Fruit fly (Drosophila melanogaster) whole organism, embryonic: Measurements from ENCODE around the gene CG14646.

Experiments
- CG10209 ChIP-seq: fragments of 200-800 bp; sonication (Bioruptor generic); optimal IDR thresholded peaks from 3 replicates; lab custom pipeline; 2017; ENCODE audit warnings: missing biosample characterization, mild to moderate bottlenecking, missing genetic modification characterization, missing genetic modification reagents
- CG10267 ChIP-seq: fragments of 200-800 bp; sonication (Bioruptor generic); optimal IDR thresholded peaks from 2 replicates; lab custom pipeline; 2018; ENCODE audit warnings: missing biosample characterization, mild to moderate bottlenecking, missing genetic modification characterization, moderate library complexity
- CG10366 ChIP-seq: fragments of 200-800 bp; sonication (Bioruptor generic); IDR thresholded peaks from 2 replicates; pipeline ENCODE4 v1.3.6; 2022; ENCODE audit warnings: missing biosample characterization, missing genetic modification characterization
- CG10431 ChIP-seq: fragments of 200-800 bp; sonication (Bioruptor generic); optimal IDR thresholded peaks from 3 replicates; lab custom pipeline; 2018; ENCODE audit warnings: missing biosample characterization, mild to moderate bottlenecking, missing genetic modification characterization
- CG11398 ChIP-seq: fragments of 200-800 bp; sonication (Bioruptor generic); optimal IDR thresholded peaks from 2 replicates; lab custom pipeline; 2016; ENCODE audit warnings: missing biosample characterization, missing genetic modification characterization
- CG12391 ChIP-seq: fragments of 200-800 bp; sonication (Bioruptor generic); optimal IDR thresholded peaks from 3 replicates; lab custom pipeline; 2018; ENCODE audit warnings: missing biosample characterization, mild to moderate bottlenecking, missing genetic modification characterization, moderate library complexity
- CG13287 ChIP-seq: fragments of 200-800 bp; sonication (Bioruptor generic); IDR thresholded peaks from 2 replicates; pipeline ENCODE4 v1.3.6; 2022; ENCODE audit warnings: missing biosample characterization, missing genetic modification characterization; ENCODE audit not compliant: partially characterized antibody
- CG13424 ChIP-seq: fragments of 200-800 bp; sonication (Bioruptor generic); optimal IDR thresholded peaks from 2 replicates; lab custom pipeline; 2019; ENCODE audit warnings: missing biosample characterization, mild to moderate bottlenecking, missing genetic modification characterization, moderate library complexity
- CG18599 ChIP-seq: fragments of 200-800 bp; sonication (Bioruptor generic); optimal IDR thresholded peaks from 3 replicates; lab custom pipeline; 2017; ENCODE audit warnings: missing biosample characterization, missing genetic modification characterization, mild to moderate bottlenecking, moderate library complexity, missing genetic modification reagents
- CG30403 ChIP-seq: fragments of 200-800 bp; sonication (Bioruptor generic); optimal IDR thresholded peaks from 3 replicates; lab custom pipeline; 2016; ENCODE audit warnings: missing biosample characterization, missing genetic modification characterization
- CG34224 ChIP-seq: fragments of 200-800 bp; sonication (Bioruptor generic); IDR thresholded peaks from 3 replicates; pipeline ENCODE4 v1.3.6; 2022; ENCODE audit warnings: missing biosample characterization, missing genetic modification characterization; ENCODE audit not compliant: partially characterized antibody
- CG34422 ChIP-seq: fragments of 200-800 bp; sonication (Bioruptor generic); IDR thresholded peaks from 3 replicates; pipeline ENCODE4 v1.3.6; 2022; ENCODE audit warnings: missing biosample characterization, missing genetic modification characterization
- CG8290 ChIP-seq, 3 experiments: fragments of 200-800 bp; sonication (Bioruptor generic); optimal IDR thresholded peaks; 2 replicates each; lab custom pipeline; 2016 to 2019; ENCODE audit warnings: missing biosample characterization in 3 of 3, missing genetic modification characterization in 3 of 3, mild to moderate bottlenecking in 2 of 3, moderate library complexity in 1 of 3
- CG8944 ChIP-seq: fragments of 200-800 bp; sonication (Bioruptor generic); optimal IDR thresholded peaks from 3 replicates; lab custom pipeline; 2016; ENCODE audit warnings: missing biosample characterization, missing genetic modification characterization
- CG9215 ChIP-seq: fragments of 200-800 bp; sonication (Bioruptor generic); IDR thresholded peaks from 2 replicates; pipeline ENCODE4 v1.3.6; 2022; ENCODE audit warnings: missing biosample characterization, missing genetic modification characterization
- CG9609 ChIP-seq: fragments of 200-800 bp; sonication (Bioruptor generic); optimal IDR thresholded peaks from 3 replicates; lab custom pipeline; 2016; ENCODE audit warnings: missing biosample characterization, missing genetic modification characterization
- CHES-1-like ChIP-seq: fragments of 200-800 bp; sonication (Bioruptor generic); optimal IDR thresholded peaks from 2 replicates; lab custom pipeline; 2016; ENCODE audit warnings: missing biosample characterization, missing genetic modification characterization
- CrebB ChIP-seq: fragments of 200-800 bp; sonication (Bioruptor generic); optimal IDR thresholded peaks from 3 replicates; lab custom pipeline; 2018; ENCODE audit warnings: missing biosample characterization, mild to moderate bottlenecking, missing genetic modification characterization
- Dek ChIP-seq: fragments of 200-800 bp; sonication (Bioruptor generic); optimal IDR thresholded peaks from 3 replicates; lab custom pipeline; 2019; ENCODE audit warnings: missing biosample characterization, mild to moderate bottlenecking, missing genetic modification characterization, moderate library complexity
- Doc2 ChIP-seq: fragments of 200-800 bp; sonication (Bioruptor generic); IDR thresholded peaks from 2 replicates; pipeline ENCODE4 v1.3.6; 2022; ENCODE audit warnings: missing biosample characterization, missing genetic modification characterization
- Eip74EF ChIP-seq, 2 experiments: fragments of 200-800 bp in 1 of 2; fragments of >200 bp in 1 of 2; sonication (Bioruptor generic) in 1 of 2; optimal IDR thresholded peaks; 2 replicates each; lab custom pipeline; 2017 to 2019; ENCODE audit warnings: missing biosample characterization in 2 of 2, missing genetic modification characterization in 2 of 2, mild to moderate bottlenecking in 1 of 2, moderate library complexity in 1 of 2
- Fer1 ChIP-seq: fragments of 200-800 bp; sonication (Bioruptor generic); optimal IDR thresholded peaks from 2 replicates; lab custom pipeline; 2017; ENCODE audit warnings: missing biosample characterization, mild to moderate bottlenecking, missing genetic modification characterization
- HLH3B ChIP-seq: fragments of 200-800 bp; sonication (Bioruptor generic); IDR thresholded peaks from 2 replicates; pipeline ENCODE4 v1.3.6; 2022; ENCODE audit warnings: missing biosample characterization, missing genetic modification characterization
- MESR4 ChIP-seq: fragments of 200-800 bp; sonication (Bioruptor generic); optimal IDR thresholded peaks from 2 replicates; lab custom pipeline; 2018; ENCODE audit warnings: missing biosample characterization, mild to moderate bottlenecking, missing genetic modification characterization, moderate library complexity
- Meics ChIP-seq: fragments of 200-800 bp; sonication (Bioruptor generic); optimal IDR thresholded peaks from 2 replicates; lab custom pipeline; 2017; ENCODE audit warnings: missing biosample characterization, mild to moderate bottlenecking, missing genetic modification characterization
- NfI ChIP-seq: fragments of 200-800 bp; sonication (Bioruptor generic); optimal IDR thresholded peaks from 3 replicates; lab custom pipeline; 2018; ENCODE audit warnings: missing biosample characterization, mild to moderate bottlenecking, missing genetic modification characterization, moderate library complexity
- Oli ChIP-seq: fragments of 200-800 bp; sonication (Bioruptor generic); optimal IDR thresholded peaks from 2 replicates; lab custom pipeline; 2018; ENCODE audit warnings: missing biosample characterization, mild to moderate bottlenecking, missing genetic modification characterization, moderate library complexity
- Rx ChIP-seq: fragments of 200-800 bp; sonication (Bioruptor generic); IDR thresholded peaks from 2 replicates; pipeline ENCODE4 v1.3.6; 2022; ENCODE audit warnings: missing biosample characterization, missing genetic modification characterization
- Sry-β ChIP-seq: fragments of 200-800 bp; sonication (Bioruptor generic); optimal IDR thresholded peaks from 2 replicates; lab custom pipeline; 2018; ENCODE audit warnings: missing biosample characterization, mild to moderate bottlenecking, missing genetic modification characterization, moderate library complexity
- ash1 ChIP-seq: fragments of 200-800 bp; sonication (Bioruptor generic); optimal IDR thresholded peaks from 2 replicates; lab custom pipeline; 2018; ENCODE audit warnings: missing biosample characterization, mild to moderate bottlenecking, missing genetic modification characterization
- br ChIP-seq: fragments of >200 bp; optimal IDR thresholded peaks from 2 replicates; lab custom pipeline; 2017
- cg ChIP-seq: fragments of 200-800 bp; sonication (Bioruptor generic); optimal IDR thresholded peaks from 3 replicates; lab custom pipeline; 2019; ENCODE audit warnings: missing biosample characterization, mild to moderate bottlenecking, missing genetic modification characterization, moderate library complexity
- crp ChIP-seq, 2 experiments: fragments of 200-800 bp; sonication (Bioruptor generic); optimal IDR thresholded peaks; 2 replicates in 1 of 2; 3 replicates in 1 of 2; lab custom pipeline; 2017; ENCODE audit warnings: missing biosample characterization in 2 of 2, missing genetic modification characterization in 2 of 2, mild to moderate bottlenecking in 1 of 2, moderate library complexity in 1 of 2
- dysf ChIP-seq: fragments of 200-800 bp; sonication (Bioruptor generic); IDR thresholded peaks from 3 replicates; pipeline ENCODE4 v1.3.6; 2022; ENCODE audit warnings: missing biosample characterization, missing genetic modification characterization
- eve ChIP-seq, 2 experiments: fragments of >200 bp; optimal IDR thresholded peaks; 2 replicates each; lab custom pipeline; 2017; ENCODE audit warnings: missing biosample characterization in 2 of 2, missing genetic modification characterization in 2 of 2
- gcm ChIP-seq: fragments of 200-800 bp; sonication (Bioruptor generic); optimal IDR thresholded peaks from 2 replicates; lab custom pipeline; 2019; ENCODE audit warnings: missing biosample characterization, mild to moderate bottlenecking, missing genetic modification characterization, moderate library complexity
- gfzf ChIP-seq: fragments of 200-800 bp; sonication (Bioruptor generic); optimal IDR thresholded peaks from 2 replicates; lab custom pipeline; 2016; ENCODE audit warnings: missing biosample characterization, mild to moderate bottlenecking, missing genetic modification characterization, moderate library complexity
- gsb ChIP-seq: fragments of 200-800 bp; sonication (Bioruptor generic); IDR thresholded peaks from 2 replicates; pipeline ENCODE4 v1.3.6; 2022; ENCODE audit warnings: missing biosample characterization, missing genetic modification characterization
- ham ChIP-seq: fragments of 200-800 bp; sonication (Bioruptor generic); IDR thresholded peaks from 2 replicates; pipeline ENCODE4 v1.3.6; 2022; ENCODE audit warnings: missing biosample characterization, missing genetic modification characterization
- hkb ChIP-seq, 2 experiments: fragments of 200-800 bp in 1 of 2; fragments of >200 bp in 1 of 2; sonication (Bioruptor generic) in 1 of 2; IDR thresholded peaks in 1 of 2; optimal IDR thresholded peaks in 1 of 2; 2 replicates each; pipeline versions ENCODE4 v1.3.6 to Lab custom; 2017 to 2022; ENCODE audit warnings: missing biosample characterization in 1 of 2, missing genetic modification characterization in 1 of 2
- kay ChIP-seq: fragments of 200-800 bp; sonication (Bioruptor generic); optimal IDR thresholded peaks from 2 replicates; lab custom pipeline; 2016; ENCODE audit warnings: missing biosample characterization, missing genetic modification characterization
- mirr ChIP-seq: fragments of 200-800 bp; sonication (Bioruptor generic); optimal IDR thresholded peaks from 3 replicates; lab custom pipeline; 2018; ENCODE audit warnings: missing biosample characterization, mild to moderate bottlenecking, missing genetic modification characterization
- nmo ChIP-seq: fragments of 200-800 bp; sonication (Bioruptor generic); optimal IDR thresholded peaks from 2 replicates; lab custom pipeline; 2018; ENCODE audit warnings: missing biosample characterization, mild to moderate bottlenecking, missing genetic modification characterization, moderate library complexity
- peb ChIP-seq: fragments of 200-800 bp; sonication (Bioruptor generic); IDR thresholded peaks from 2 replicates; pipeline ENCODE4 v1.3.6; 2022; ENCODE audit warnings: missing biosample characterization, missing genetic modification characterization
- pros ChIP-seq: fragments of 200-800 bp; sonication (Bioruptor generic); optimal IDR thresholded peaks from 3 replicates; lab custom pipeline; 2019; ENCODE audit warnings: missing biosample characterization, mild to moderate bottlenecking, missing genetic modification characterization, moderate library complexity
- sens-2 ChIP-seq: fragments of 200-800 bp; sonication (Bioruptor generic); IDR thresholded peaks from 2 replicates; pipeline ENCODE4 v1.3.6; 2022; ENCODE audit warnings: missing biosample characterization, missing genetic modification characterization
- sisA ChIP-seq: fragments of 200-800 bp; sonication (Bioruptor generic); IDR thresholded peaks from 2 replicates; pipeline ENCODE4 v1.3.6; 2022; ENCODE audit warnings: missing biosample characterization, missing genetic modification characterization
- unpg ChIP-seq: fragments of 200-800 bp; sonication (Bioruptor generic); optimal IDR thresholded peaks from 3 replicates; lab custom pipeline; 2018; ENCODE audit warnings: missing biosample characterization, mild to moderate bottlenecking, missing genetic modification characterization, moderate library complexity

Gene CG14646

dm6 chr3R:4399810-4400496 is 9.8 kb downstream of the CG14646 start (continued):
- no peak for TF ChIP-seq ham (GFP tag; lab: Robert Waterston, UW)
- no peak for TF ChIP-seq Dek (tag; lab: Kevin White, UChicago)
- no peak for TF ChIP-seq Rx (GFP tag; lab: Robert Waterston, UW)
- TF ChIP-seq nmo (GFP tag; lab: Kevin White, UChicago) = peak; percentile 69
- TF ChIP-seq CG10267 (tag; lab: Kevin White, UChicago) = peak; percentile 18
- peak; percentile 10; the same call in 1 of the 3 replicates for TF ChIP-seq CG34224 (GFP tag; lab: Robert Waterston, UW)
- TF ChIP-seq Oli = peak; percentile 4
- no peak for TF ChIP-seq sisA (GFP tag; lab: Robert Waterston, UW)
- no peak for TF ChIP-seq cg (GFP tag; lab: Kevin White, UChicago)
- TF ChIP-seq gcm (GFP tag; lab: Kevin White, UChicago) = no peak
- no peak for TF ChIP-seq NfI
- peak; percentile 85 for TF ChIP-seq MESR4
- no peak for TF ChIP-seq CG11398 (GFP tag; lab: Kevin White, UChicago)
- no peak for TF ChIP-seq CG10431 (GFP tag; lab: Kevin White, UChicago)
- no peak for TF ChIP-seq sens-2 (GFP tag; lab: Robert Waterston, UW)
- TF ChIP-seq CHES-1-like (GFP tag; lab: Kevin White, UChicago) = no peak
- 0 out of 2 replicates have a peak, but pooled peaks have one; percentile 26 for TF ChIP-seq CG9215
- no peak for TF ChIP-seq CG10366 (GFP tag; lab: Robert Waterston, UW)
- no peak for TF ChIP-seq Eip74EF (GFP tag; optimal IDR thresholded peaks at IDR 0.05; lab: Kevin White, UChicago)
- TF ChIP-seq CG18599 (GFP tag; lab: Kevin White, UChicago) = no peak
- TF ChIP-seq HLH3B = peak; percentile 7; the same call in 1 of the 2 replicates
- no peak for TF ChIP-seq mirr (GFP tag; lab: Kevin White, UChicago)
- TF ChIP-seq peb (GFP tag; lab: Robert Waterston, UW) = no peak
- no peak for TF ChIP-seq dysf (GFP tag; lab: Robert Waterston, UW)
- TF ChIP-seq CG13287 = peak; percentile 15; the same call in 1 of the 2 replicates
- peak; percentile 9 for TF ChIP-seq CG13424 (tag; lab: Kevin White, UChicago)
- no peak for TF ChIP-seq CG8944 (GFP tag; lab: Kevin White, UChicago)
- peak; percentile 44 for TF ChIP-seq CG30403 (GFP tag; lab: Kevin White, UChicago)
- TF ChIP-seq hkb (optimal IDR thresholded peaks at IDR 0.05; lab: Kevin White, UChicago) = no peak
- no peak for TF ChIP-seq hkb (GFP tag; IDR thresholded peaks at IDR 0.05; lab: Robert Waterston, UW)
- TF ChIP-seq CrebB (tag; lab: Kevin White, UChicago) = no peak
- TF ChIP-seq br (lab: Kevin White, UChicago) = no peak
- TF ChIP-seq Doc2 (GFP tag; lab: Robert Waterston, UW) = no peak
- no peak for TF ChIP-seq CG34422 (GFP tag; lab: Robert Waterston, UW)
- TF ChIP-seq Sry-β (GFP tag; lab: Kevin White, UChicago) = peak; percentile 14
- TF ChIP-seq crp (GFP tag; optimal IDR thresholded peaks at IDR 0.05; lab: Kevin White, UChicago) = peak in 1 of 2 experiments; percentile 64
- TF ChIP-seq CG12391 = peak; percentile 48
- no peak for TF ChIP-seq Meics (GFP tag; lab: Kevin White, UChicago)
- no peak for TF ChIP-seq unpg (GFP tag; lab: Kevin White, UChicago)
- TF ChIP-seq Fer1 = no peak
- no peak for TF ChIP-seq gfzf (GFP tag; lab: Kevin White, UChicago)
- TF ChIP-seq pros (GFP tag; lab: Kevin White, UChicago) = no peak
- no peak for TF ChIP-seq gsb (GFP tag; lab: Robert Waterston, UW)
- no peak for TF ChIP-seq CG8290 (GFP tag; optimal IDR thresholded peaks at IDR 0.05; lab: Kevin White, UChicago)
- TF ChIP-seq CG8290 (tag; optimal IDR thresholded peaks at IDR 0.05; lab: Kevin White, UChicago) = no peak
- TF ChIP-seq CG9609 (GFP tag; lab: Kevin White, UChicago) = no peak
- TF ChIP-seq kay (GFP tag; lab: Kevin White, UChicago) = no peak
- no peak for TF ChIP-seq ash1 (GFP tag; lab: Kevin White, UChicago)
- peak; percentile 18 for TF ChIP-seq CG10209 (GFP tag; lab: Kevin White, UChicago)
- no peak for TF ChIP-seq eve (GFP tag; optimal IDR thresholded peaks at IDR 0.05; lab: Kevin White, UChicago)
